Worm (Caenorhabditis elegans) whole organism, L1 larva: ENCODE results near the gene sto-6.
A peak's percentile ranks its signal among the peaks of the same experiment; 100 is the strongest.

Experiments used
- C34B4.2 ChIP-seq: sonication (generic microtip); optimal IDR thresholded peaks from 2 replicates; lab custom pipeline; 2017; ENCODE audit warnings: mild to moderate bottlenecking, missing genetic modification characterization, missing compliant biosample characterization
- F16B12.6 ChIP-seq: fragments of 150-350 bp; optimal IDR thresholded peaks from 2 replicates; lab custom pipeline; 2014; ENCODE audit warnings: missing biosample characterization, missing genetic modification characterization
- alr-1 ChIP-seq: fragments of 200-800 bp; sonication (Bioruptor generic); optimal IDR thresholded peaks from 2 replicates; lab custom pipeline; 2018; ENCODE audit warnings: borderline replicate concordance, mild to moderate bottlenecking, missing genetic modification characterization, missing compliant biosample characterization
- aly-2 ChIP-seq: fragments of 150-350 bp; optimal IDR thresholded peaks from 2 replicates; lab custom pipeline; 2014; ENCODE audit warnings: missing biosample characterization, missing genetic modification characterization
- blmp-1 ChIP-seq: fragments of 150-350 bp; optimal IDR thresholded peaks from 2 replicates; lab custom pipeline; 2014; ENCODE audit warnings: missing biosample characterization, missing genetic modification characterization
- ceh-8 ChIP-seq: fragments of 200-800 bp; sonication (Bioruptor generic); optimal IDR thresholded peaks from 2 replicates; lab custom pipeline; 2018; ENCODE audit warnings: mild to moderate bottlenecking, missing genetic modification characterization, moderate library complexity, missing compliant biosample characterization
- dsc-1 ChIP-seq: sonication (generic microtip); optimal IDR thresholded peaks from 2 replicates; lab custom pipeline; 2016; ENCODE audit warnings: mild to moderate bottlenecking, missing genetic modification characterization, missing compliant biosample characterization
- efl-1 ChIP-seq, 4 experiments: fragments of 150-350 bp; optimal IDR thresholded peaks in 3 of 4; peaks in 1 of 4; 1 replicate in 1 of 4; 2 replicates in 3 of 4; lab custom pipeline; 2014; ENCODE audit warnings: missing biosample characterization in 2 of 4, missing genetic modification characterization in 2 of 4, missing genetic modification reagents in 2 of 4
- egl-13 ChIP-seq: sonication (generic microtip); optimal IDR thresholded peaks from 2 replicates; lab custom pipeline; 2016; ENCODE audit warnings: missing genotype, missing genetic modification reagents, missing genetic modification characterization, missing compliant biosample characterization
- elt-3 ChIP-seq, 6 experiments: fragments of 150-350 bp in 1 of 6; sonication (generic microtip); optimal IDR thresholded peaks; 2 replicates each; lab custom pipeline; 2017 to 2018; ENCODE audit warnings: missing biosample characterization in 6 of 6, missing genetic modification characterization in 6 of 6, inconsistent platforms in 1 of 6
- fkh-4 ChIP-seq: sonication (generic microtip); optimal IDR thresholded peaks from 2 replicates; lab custom pipeline; 2016; ENCODE audit warnings: missing compliant biosample characterization, missing genetic modification characterization, borderline replicate concordance
- hlh-17 ChIP-seq: fragments of 200-800 bp; sonication (Bioruptor generic); optimal IDR thresholded peaks from 2 replicates; lab custom pipeline; 2018; ENCODE audit warnings: missing genetic modification characterization, mild to moderate bottlenecking, missing compliant biosample characterization, moderate library complexity, borderline replicate concordance
- hpl-2 ChIP-seq: fragments of 150-350 bp; optimal IDR thresholded peaks from 2 replicates; lab custom pipeline; 2014; ENCODE audit warnings: missing biosample characterization, missing genetic modification reagents, missing genetic modification characterization
- lin-13 ChIP-seq: fragments of 150-350 bp; optimal IDR thresholded peaks from 2 replicates; lab custom pipeline; 2014; ENCODE audit warnings: missing biosample characterization, missing genetic modification reagents, missing genetic modification characterization
- lin-14 ChIP-seq: fragments of 200-800 bp; sonication (Bioruptor generic); optimal IDR thresholded peaks from 2 replicates; lab custom pipeline; 2018; ENCODE audit warnings: mild to moderate bottlenecking, missing genetic modification characterization, moderate library complexity, missing compliant biosample characterization
- lin-15B ChIP-seq: fragments of 150-350 bp; sonication (generic microtip); optimal IDR thresholded peaks from 3 replicates; lab custom pipeline; 2014; ENCODE audit warnings: missing biosample characterization, missing genetic modification characterization
- lin-39 ChIP-seq: fragments of 150-350 bp; optimal IDR thresholded peaks from 2 replicates; lab custom pipeline; 2014; ENCODE audit warnings: missing biosample characterization, missing genetic modification reagents, missing genetic modification characterization
- mdl-1 ChIP-seq, 2 experiments: fragments of 150-350 bp; optimal IDR thresholded peaks; 2 replicates each; lab custom pipeline; 2014 to 2017; ENCODE audit warnings: missing biosample characterization in 2 of 2, missing genetic modification characterization in 2 of 2, inconsistent platforms in 1 of 2
- mep-1 ChIP-seq: fragments of 150-350 bp; optimal IDR thresholded peaks from 2 replicates; lab custom pipeline; 2014; ENCODE audit warnings: missing biosample characterization, missing genetic modification characterization
- nhr-47 ChIP-seq: sonication (generic microtip); optimal IDR thresholded peaks from 2 replicates; lab custom pipeline; 2016; ENCODE audit warnings: mild to moderate bottlenecking, missing genetic modification characterization, moderate library complexity, missing compliant biosample characterization
- nhr-71 ChIP-seq: sonication (generic microtip); optimal IDR thresholded peaks from 2 replicates; lab custom pipeline; 2016; ENCODE audit warnings: mild to moderate bottlenecking, missing genetic modification characterization, moderate library complexity, missing compliant biosample characterization
- nhr-84 ChIP-seq: sonication (generic microtip); optimal IDR thresholded peaks from 2 replicates; lab custom pipeline; 2017; ENCODE audit warnings: missing biosample characterization, missing genetic modification characterization
- nhr-85 ChIP-seq: sonication (generic microtip); peaks from one replicate; lab custom pipeline; 2016; ENCODE audit warnings: missing genetic modification characterization, inconsistent platforms, missing compliant biosample characterization
- rnt-1 ChIP-seq: sonication (generic microtip); optimal IDR thresholded peaks from 2 replicates; lab custom pipeline; 2016; ENCODE audit warnings: mild to moderate bottlenecking, missing genetic modification characterization, moderate library complexity, missing compliant biosample characterization
- skn-1 ChIP-seq: fragments of 150-350 bp; optimal IDR thresholded peaks from 2 replicates; lab custom pipeline; 2014; ENCODE audit warnings: missing biosample characterization, missing genetic modification characterization
- sox-4 ChIP-seq: sonication (generic microtip); optimal IDR thresholded peaks from 2 replicates; lab custom pipeline; 2016; ENCODE audit warnings: missing genetic modification characterization, missing compliant biosample characterization
- unc-86 ChIP-seq: sonication (generic microtip); optimal IDR thresholded peaks from 2 replicates; lab custom pipeline; 2016; ENCODE audit warnings: missing genetic modification characterization, missing compliant biosample characterization
- xbp-1 ChIP-seq: sonication (generic microtip); optimal IDR thresholded peaks from 2 replicates; lab custom pipeline; 2016; ENCODE audit warnings: missing genetic modification characterization, missing compliant biosample characterization
- zag-1 ChIP-seq: fragments of 150-350 bp; optimal IDR thresholded peaks from 2 replicates; lab custom pipeline; 2014; ENCODE audit warnings: missing biosample characterization, missing genetic modification characterization
- zip-4 ChIP-seq: fragments of 200-800 bp; sonication (Bioruptor generic); optimal IDR thresholded peaks from 2 replicates; lab custom pipeline; 2018; ENCODE audit warnings: mild to moderate bottlenecking, missing genetic modification characterization, moderate library complexity, missing compliant biosample characterization

Gene sto-6

ce11 chrX:11632107-11632506 lies at the start of gene sto-6:
sto-6 (plus strand) TSS chrX:11632407.
- peak; percentile 24 for TF ChIP-seq nhr-85 (tag; lab: Kevin White, UChicago)
- TF ChIP-seq rnt-1 (tag; lab: Kevin White, UChicago) = no peak

DNA sequence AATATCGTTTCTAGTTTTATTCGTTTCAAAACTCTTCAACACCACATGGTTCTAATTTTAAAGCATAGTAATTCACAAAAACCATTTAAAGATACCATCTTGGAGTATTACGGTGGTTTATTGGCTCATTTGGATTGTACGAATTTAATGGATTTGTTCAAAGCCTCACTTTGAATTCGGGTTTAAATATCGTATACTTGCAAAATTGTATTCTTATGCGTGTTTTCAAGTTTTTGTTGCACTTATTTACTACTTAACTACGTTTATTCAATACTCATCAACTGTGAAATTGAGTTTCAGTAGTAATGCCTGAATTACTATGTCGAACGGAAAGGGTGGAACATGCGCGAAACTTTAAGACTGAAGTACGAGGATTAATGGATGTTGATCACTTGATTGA lies 46.8 kb upstream of the sto-6 start, which contains the start of gene abts-2:
Gene abts-2 (plus strand): TSS at position 301 of the 400 bp plus-strand sequence.
- TF ChIP-seq F16B12.6 (tag; lab: Kevin White, UChicago) (no peak), sox-4 (no peak), blmp-1 (tag; lab: Kevin White, UChicago) (no peak), lin-15B (tag; lab: Kevin White, UChicago) (no peak), nhr-84 (tag; lab: Kevin White, UChicago) (no peak), C34B4.2 (tag; lab: Kevin White, UChicago) (no peak)

DNA sequence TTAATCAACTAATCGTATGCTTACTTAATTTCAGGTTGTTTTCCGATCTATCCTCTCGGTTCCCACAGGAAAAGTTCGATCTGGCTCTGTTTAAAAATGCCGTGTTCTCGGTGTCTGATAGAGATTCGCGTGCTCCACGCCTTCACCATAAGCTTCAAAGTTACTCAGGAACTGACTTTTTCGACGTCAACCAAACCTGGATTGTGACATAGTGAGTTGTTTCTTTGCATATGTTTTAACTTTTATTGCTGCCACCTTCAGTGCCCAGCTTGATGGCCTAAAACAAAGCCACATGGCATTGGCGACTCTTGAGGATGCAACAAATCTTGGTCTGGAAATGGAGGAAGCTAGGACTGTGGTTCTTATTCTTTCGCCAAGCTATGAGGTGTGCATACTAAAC lies 46.3 kb upstream of the sto-6 start:
- TF ChIP-seq dsc-1 (tag; lab: Kevin White, UChicago) (peak; percentile 69), alr-1 (no peak)

DNA sequence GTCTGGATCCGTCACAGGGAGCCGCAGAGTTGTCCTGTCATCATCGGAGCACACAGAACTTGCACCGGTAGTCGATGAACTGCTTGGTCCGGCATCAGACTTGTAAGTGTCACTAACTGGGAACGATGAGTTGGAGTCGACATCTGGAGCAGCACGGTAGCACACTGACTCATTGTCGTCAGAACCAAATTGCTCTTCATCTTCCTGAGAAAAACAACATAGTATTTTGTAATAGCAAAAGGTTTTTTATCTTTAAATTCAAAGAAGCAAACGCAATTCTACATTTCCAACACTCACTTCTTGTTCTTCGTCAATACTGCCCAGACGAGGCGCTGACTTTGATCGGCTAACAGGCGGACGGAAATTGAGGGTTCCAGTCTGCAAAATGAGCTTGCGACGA lies 41.7 kb upstream of the sto-6 start:
- TF ChIP-seq efl-1 (optimal IDR thresholded peaks at IDR 0.05; lab: Kevin White, UChicago) (no peak), efl-1 (GFP tag; optimal IDR thresholded peaks at IDR 0.05 in 1 of 2; lab: Kevin White, UChicago) (peak in 1 of 2 experiments; percentile 91), lin-14 (GFP tag; lab: Kevin White, UChicago) (no peak)

DNA sequence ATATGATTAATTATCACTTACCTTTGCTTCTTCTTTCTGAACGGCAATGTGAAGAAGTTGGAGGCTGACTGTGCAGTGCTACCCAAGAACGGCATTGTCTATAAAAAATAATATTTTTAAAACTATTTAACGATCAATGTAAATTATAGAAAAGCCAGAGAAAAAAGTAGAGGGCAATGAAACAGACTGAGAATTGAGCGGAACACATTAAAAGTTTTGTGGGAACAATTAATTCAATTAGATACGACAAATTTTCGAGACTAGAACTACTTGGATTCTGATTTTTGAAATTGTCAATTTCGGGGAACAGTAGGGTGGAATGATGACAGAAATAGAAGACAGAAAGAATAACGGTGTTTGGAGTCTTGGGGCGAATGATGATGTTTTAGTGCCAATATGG lies 40.6 kb upstream of the sto-6 start, which contains the start of gene F52D10.2:
Gene F52D10.2 (minus strand): TSS at position 101 of the 400 bp plus-strand sequence.
- TF ChIP-seq skn-1 (tag; lab: Kevin White, UChicago) = no peak
- no peak for TF ChIP-seq xbp-1 (tag; lab: Kevin White, UChicago)
- TF ChIP-seq hlh-17 = no peak
- TF ChIP-seq lin-13 = no peak
- no peak for TF ChIP-seq aly-2 (tag; lab: Kevin White, UChicago)
- no peak for TF ChIP-seq rnt-1 (tag; lab: Kevin White, UChicago)
- TF ChIP-seq ceh-8 (GFP tag; lab: Kevin White, UChicago) = no peak
- TF ChIP-seq hpl-2 (GFP tag; lab: Kevin White, UChicago) = no peak
- no peak for TF ChIP-seq lin-15B (tag; lab: Kevin White, UChicago)
- TF ChIP-seq unc-86 = no peak
- no peak for TF ChIP-seq zip-4
- no peak for TF ChIP-seq mep-1 (tag; lab: Kevin White, UChicago)
- no peak for TF ChIP-seq zag-1 (tag; lab: Kevin White, UChicago)
- no peak for TF ChIP-seq mdl-1 (tag; optimal IDR thresholded peaks at IDR 0.05; lab: Kevin White, UChicago)
- no peak for TF ChIP-seq lin-39 (tag; lab: Kevin White, UChicago)
- TF ChIP-seq sox-4 = no peak
- TF ChIP-seq, all 84 proteins: peak for 0

- TF ChIP-seq elt-3 (tag; optimal IDR thresholded peaks at IDR 0.05; lab: Kevin White, UChicago) (no peak), nhr-47 (tag; lab: Kevin White, UChicago) (no peak), lin-14 (GFP tag; lab: Kevin White, UChicago) (peak; percentile 23), egl-13 (peak; percentile 20), nhr-71 (no peak), nhr-84 (tag; lab: Kevin White, UChicago) (no peak), dsc-1 (tag; lab: Kevin White, UChicago) (peak; percentile 93), lin-15B (tag; lab: Kevin White, UChicago) (no peak), nhr-85 (tag; lab: Kevin White, UChicago) (peak; percentile 35), fkh-4 (peak; percentile 71)
These were observed 39.7 kb upstream of the sto-6 start for ce11 chrX:11592539-11592938.
